Worm (Caenorhabditis elegans) whole organism, L2 larva: ENCODE results near the gene T28F12.1.

ENCODE experiments used
- ama-1 ChIP-seq: fragments of 150-350 bp; optimal IDR thresholded peaks from 2 replicates; lab custom pipeline; 2018; ENCODE audit warnings: inconsistent platforms
- blmp-1 ChIP-seq: sonication (generic microtip); optimal IDR thresholded peaks from 2 replicates; lab custom pipeline; 2017; ENCODE audit warnings: missing genetic modification characterization, mild to moderate bottlenecking, missing compliant biosample characterization, antibody characterized with exemption, moderate library complexity; ENCODE audit not compliant: insufficient read depth
- elt-1 ChIP-seq: fragments of 150-350 bp; optimal IDR thresholded peaks from 2 replicates; lab custom pipeline; 2014; ENCODE audit warnings: missing biosample characterization, missing genetic modification characterization
- lin-13 ChIP-seq: fragments of 150-350 bp; optimal IDR thresholded peaks from 2 replicates; lab custom pipeline; 2014; ENCODE audit warnings: missing biosample characterization, missing genetic modification reagents, missing genetic modification characterization
- mab-5 ChIP-seq: fragments of 150-350 bp; optimal IDR thresholded peaks from 2 replicates; lab custom pipeline; 2014; ENCODE audit warnings: missing biosample characterization, missing genetic modification characterization
- mdl-1 ChIP-seq, 2 experiments: fragments of 150-350 bp in 1 of 2; sonication (generic microtip) in 1 of 2; optimal IDR thresholded peaks; 2 replicates each; lab custom pipeline; 2017; ENCODE audit warnings: missing biosample characterization in 2 of 2, missing genetic modification characterization in 2 of 2
- nhr-12 ChIP-seq: fragments of 150-350 bp; optimal IDR thresholded peaks from 2 replicates; lab custom pipeline; 2014; ENCODE audit warnings: missing biosample characterization, missing genetic modification characterization
- nhr-25 ChIP-seq: fragments of 150-350 bp; sonication (generic microtip); optimal IDR thresholded peaks from 3 replicates; lab custom pipeline; 2014; ENCODE audit warnings: missing biosample characterization, missing genetic modification characterization
- nhr-77 ChIP-seq: fragments of 150-350 bp; optimal IDR thresholded peaks from 2 replicates; lab custom pipeline; 2014; ENCODE audit warnings: missing biosample characterization, missing genetic modification characterization
- skn-1 ChIP-seq: sonication (generic microtip); optimal IDR thresholded peaks from 2 replicates; lab custom pipeline; 2017; ENCODE audit warnings: missing biosample characterization, missing genetic modification characterization
- ztf-11 ChIP-seq: sonication (generic microtip); optimal IDR thresholded peaks from 2 replicates; lab custom pipeline; 2017; ENCODE audit warnings: missing biosample characterization, missing genetic modification characterization

- no peak for TF ChIP-seq elt-1
- TF ChIP-seq nhr-12 (tag; lab: Kevin White, UChicago): no peak
- no peak for TF ChIP-seq mdl-1 (tag; optimal IDR thresholded peaks at IDR 0.05; lab: Kevin White, UChicago)
- TF ChIP-seq nhr-77 (tag; lab: Kevin White, UChicago): no peak
- no peak for TF ChIP-seq skn-1 (tag; lab: Kevin White, UChicago)
- TF ChIP-seq ztf-11: no peak
- TF ChIP-seq nhr-25: peak; percentile 69
- TF ChIP-seq ama-1 (lab: Kevin White, UChicago): no peak
- TF ChIP-seq lin-13: peak; percentile 1
- TF ChIP-seq mab-5 (tag; lab: Kevin White, UChicago): no peak
- TF ChIP-seq blmp-1 (tag; lab: Kevin White, UChicago): peak; percentile 40
Measured at ce11 chrV:4550459-4550858, 37.6 kb downstream of the T28F12.1 start.
